Worm (Caenorhabditis elegans) whole organism, L1 larva: ENCODE results near the gene E01G4.6.

ENCODE experiments used
- C16A3.4 ChIP-seq: fragments of 150-350 bp; optimal IDR thresholded peaks from 2 replicates; lab custom pipeline; 2014; ENCODE audit warnings: missing biosample characterization, missing genetic modification characterization
- C34B4.2 ChIP-seq: sonication (generic microtip); optimal IDR thresholded peaks from 2 replicates; lab custom pipeline; 2017; ENCODE audit warnings: mild to moderate bottlenecking, missing genetic modification characterization, missing compliant biosample characterization
- F16B12.6 ChIP-seq: fragments of 150-350 bp; optimal IDR thresholded peaks from 2 replicates; lab custom pipeline; 2014; ENCODE audit warnings: missing biosample characterization, missing genetic modification characterization
- alr-1 ChIP-seq: fragments of 200-800 bp; sonication (Bioruptor generic); optimal IDR thresholded peaks from 2 replicates; lab custom pipeline; 2018; ENCODE audit warnings: borderline replicate concordance, mild to moderate bottlenecking, missing genetic modification characterization, missing compliant biosample characterization
- blmp-1 ChIP-seq: fragments of 150-350 bp; optimal IDR thresholded peaks from 2 replicates; lab custom pipeline; 2014; ENCODE audit warnings: missing biosample characterization, missing genetic modification characterization
- ceh-82 ChIP-seq, 3 experiments: fragments of 150-350 bp in 1 of 3; sonication (generic microtip) in 2 of 3; optimal IDR thresholded peaks; 2 replicates each; lab custom pipeline; 2014 to 2017; ENCODE audit warnings: missing biosample characterization in 3 of 3, missing genetic modification characterization in 3 of 3
- ceh-88 ChIP-seq: fragments of 200-800 bp; sonication (Bioruptor generic); IDR thresholded peaks from 2 replicates; pipeline ENCODE4 v1.3.6; 2022; ENCODE audit warnings: missing genetic modification characterization, missing compliant biosample characterization
- dsc-1 ChIP-seq: sonication (generic microtip); optimal IDR thresholded peaks from 2 replicates; lab custom pipeline; 2016; ENCODE audit warnings: mild to moderate bottlenecking, missing genetic modification characterization, missing compliant biosample characterization
- elt-2 ChIP-seq: sonication (generic microtip); optimal IDR thresholded peaks from 2 replicates; lab custom pipeline; 2016; ENCODE audit warnings: missing genetic modification characterization, mild to moderate bottlenecking, inconsistent platforms, missing compliant biosample characterization, missing genetic modification reagents
- fkh-8 ChIP-seq: sonication (generic microtip); optimal IDR thresholded peaks from 2 replicates; lab custom pipeline; 2016; ENCODE audit warnings: mild to moderate bottlenecking, missing genetic modification characterization, missing compliant biosample characterization
- grh-1 ChIP-seq: fragments of 200-800 bp; sonication (Bioruptor generic); IDR thresholded peaks from 2 replicates; pipeline ENCODE4 v1.3.6; 2022; ENCODE audit warnings: missing genetic modification reagents, missing genetic modification characterization, missing compliant biosample characterization
- isw-1 ChIP-seq: fragments of 200-800 bp; sonication (Bioruptor generic); IDR thresholded peaks from 2 replicates; pipeline ENCODE4 v1.3.6; 2022; ENCODE audit warnings: missing genetic modification characterization, missing compliant biosample characterization
- jun-1 ChIP-seq: fragments of 150-350 bp; optimal IDR thresholded peaks from 2 replicates; lab custom pipeline; 2014; ENCODE audit warnings: missing biosample characterization, missing genetic modification reagents, missing genetic modification characterization
- lin-14 ChIP-seq: fragments of 200-800 bp; sonication (Bioruptor generic); optimal IDR thresholded peaks from 2 replicates; lab custom pipeline; 2018; ENCODE audit warnings: mild to moderate bottlenecking, missing genetic modification characterization, moderate library complexity, missing compliant biosample characterization
- lir-3 ChIP-seq: sonication (generic microtip); optimal IDR thresholded peaks from 2 replicates; lab custom pipeline; 2016; ENCODE audit warnings: mild to moderate bottlenecking, missing genetic modification characterization, moderate library complexity, missing compliant biosample characterization; ENCODE audit not compliant: poor library complexity
- lsy-2 ChIP-seq, 2 experiments: fragments of 150-350 bp; optimal IDR thresholded peaks; 2 replicates each; lab custom pipeline; 2014; ENCODE audit warnings: missing biosample characterization in 2 of 2, missing genetic modification characterization in 2 of 2
- mab-9 ChIP-seq: fragments of 200-800 bp; sonication (Bioruptor generic); IDR thresholded peaks from 2 replicates; pipeline ENCODE4 v1.3.6; 2022; ENCODE audit warnings: missing genetic modification reagents, missing genetic modification characterization, missing compliant biosample characterization
- mdl-1 ChIP-seq, 2 experiments: fragments of 150-350 bp; optimal IDR thresholded peaks; 2 replicates each; lab custom pipeline; 2014 to 2017; ENCODE audit warnings: missing biosample characterization in 2 of 2, missing genetic modification characterization in 2 of 2, inconsistent platforms in 1 of 2
- mep-1 ChIP-seq: fragments of 150-350 bp; optimal IDR thresholded peaks from 2 replicates; lab custom pipeline; 2014; ENCODE audit warnings: missing biosample characterization, missing genetic modification characterization
- nhr-11 ChIP-seq: fragments of 150-350 bp; optimal IDR thresholded peaks from 2 replicates; lab custom pipeline; 2014; ENCODE audit warnings: missing biosample characterization, missing genetic modification characterization
- nhr-19 ChIP-seq: fragments of 200-800 bp; sonication (Bioruptor generic); conservative IDR thresholded peaks from 2 replicates; pipeline ENCODE4 v1.3.6; 2022; ENCODE audit warnings: missing genetic modification characterization, missing compliant biosample characterization
- nhr-20 ChIP-seq: sonication (generic microtip); optimal IDR thresholded peaks from 2 replicates; lab custom pipeline; 2016; ENCODE audit warnings: mild to moderate bottlenecking, missing genetic modification characterization, missing compliant biosample characterization
- nhr-47 ChIP-seq: sonication (generic microtip); optimal IDR thresholded peaks from 2 replicates; lab custom pipeline; 2016; ENCODE audit warnings: mild to moderate bottlenecking, missing genetic modification characterization, moderate library complexity, missing compliant biosample characterization
- nhr-71 ChIP-seq: sonication (generic microtip); optimal IDR thresholded peaks from 2 replicates; lab custom pipeline; 2016; ENCODE audit warnings: mild to moderate bottlenecking, missing genetic modification characterization, moderate library complexity, missing compliant biosample characterization
- nhr-76 ChIP-seq: sonication (generic microtip); optimal IDR thresholded peaks from 2 replicates; lab custom pipeline; 2017; ENCODE audit warnings: missing biosample characterization, missing genetic modification characterization
- nhr-85 ChIP-seq: sonication (generic microtip); peaks from one replicate; lab custom pipeline; 2016; ENCODE audit warnings: missing genetic modification characterization, inconsistent platforms, missing compliant biosample characterization
- pag-3 ChIP-seq: sonication (generic microtip); optimal IDR thresholded peaks from 2 replicates; lab custom pipeline; 2017; ENCODE audit warnings: missing genetic modification characterization, mild to moderate bottlenecking, missing compliant biosample characterization, antibody characterized with exemption, borderline replicate concordance; ENCODE audit not compliant: insufficient read depth
- pqm-1 ChIP-seq: sonication (generic microtip); optimal IDR thresholded peaks from 3 replicates; lab custom pipeline; 2017; ENCODE audit warnings: missing biosample characterization, missing genetic modification characterization
- skn-1 ChIP-seq: fragments of 150-350 bp; optimal IDR thresholded peaks from 2 replicates; lab custom pipeline; 2014; ENCODE audit warnings: missing biosample characterization, missing genetic modification characterization
- sptf-1 ChIP-seq: fragments of 150-350 bp; optimal IDR thresholded peaks from 2 replicates; lab custom pipeline; 2014; ENCODE audit warnings: missing biosample characterization, missing genetic modification characterization
- sup-37 ChIP-seq: fragments of 200-800 bp; sonication (Bioruptor generic); optimal IDR thresholded peaks from 2 replicates; lab custom pipeline; 2018; ENCODE audit warnings: mild to moderate bottlenecking, missing genetic modification characterization, missing compliant biosample characterization
- swsn-7 ChIP-seq: sonication (generic microtip); optimal IDR thresholded peaks from 2 replicates; lab custom pipeline; 2016; ENCODE audit warnings: missing genetic modification characterization, missing compliant biosample characterization
- tbx-2 ChIP-seq: sonication (generic microtip); optimal IDR thresholded peaks from 2 replicates; lab custom pipeline; 2016; ENCODE audit warnings: missing genetic modification characterization, missing compliant biosample characterization
- tlp-1 ChIP-seq: fragments of 150-350 bp; optimal IDR thresholded peaks from 2 replicates; lab custom pipeline; 2014; ENCODE audit warnings: missing biosample characterization, missing genetic modification characterization
- unc-62 ChIP-seq: fragments of 150-350 bp; optimal IDR thresholded peaks from 2 replicates; lab custom pipeline; 2014; ENCODE audit warnings: missing biosample characterization, missing genetic modification reagents, missing genetic modification characterization
- unc-86 ChIP-seq: sonication (generic microtip); optimal IDR thresholded peaks from 2 replicates; lab custom pipeline; 2016; ENCODE audit warnings: missing genetic modification characterization, missing compliant biosample characterization
- xbp-1 ChIP-seq: sonication (generic microtip); optimal IDR thresholded peaks from 2 replicates; lab custom pipeline; 2016; ENCODE audit warnings: missing genetic modification characterization, missing compliant biosample characterization
- ztf-4 ChIP-seq: fragments of 150-350 bp; optimal IDR thresholded peaks from 2 replicates; lab custom pipeline; 2014; ENCODE audit warnings: missing biosample characterization, missing genetic modification characterization

E01G4.6 gene

ce11 chrII:13461604-13462375, 20.4 kb upstream of the E01G4.6 start (continued):
- TF ChIP-seq isw-1 (GFP tag; lab: Robert Waterston, UW) (no peak), nhr-11 (tag; lab: Kevin White, UChicago) (peak; percentile 24), tbx-2 (tag; lab: Kevin White, UChicago) (peak; percentile 81), nhr-71 (tag; lab: Kevin White, UChicago) (peak; percentile 92), C16A3.4 (tag; lab: Kevin White, UChicago) (peak; percentile 57), ceh-82 (tag; optimal IDR thresholded peaks at IDR 0.05; lab: Kevin White, UChicago) (peak in 2 of 3 experiments; percentile 24 to 38), mep-1 (tag; lab: Kevin White, UChicago) (peak; percentile 71), nhr-47 (tag; lab: Kevin White, UChicago) (peak; percentile 71), jun-1 (tag; lab: Kevin White, UChicago) (peak; percentile 62), unc-62 (GFP tag; lab: Kevin White, UChicago) (no peak), lir-3 (tag; lab: Kevin White, UChicago) (no peak), xbp-1 (peak; percentile 48), C34B4.2 (no peak), pag-3 (tag; lab: Kevin White, UChicago) (no peak), nhr-85 (tag; lab: Kevin White, UChicago) (peak; percentile 95), unc-86 (tag; lab: Kevin White, UChicago) (no peak), lin-14 (GFP tag; lab: Kevin White, UChicago) (peak; percentile 95), swsn-7 (tag; lab: Kevin White, UChicago) (peak; percentile 62), nhr-19 (GFP tag; lab: Robert Waterston, UW) (peak; percentile 99), mab-9 (GFP tag; lab: Robert Waterston, UW) (no peak), grh-1 (GFP tag; lab: Robert Waterston, UW) (0 out of 2 replicates have a peak, but pooled peaks have one; percentile 9), ztf-4 (tag; lab: Kevin White, UChicago) (peak; percentile 76), sptf-1 (no peak), dsc-1 (tag; lab: Kevin White, UChicago) (peak; percentile 14), skn-1 (peak; percentile 60), mdl-1 (tag; optimal IDR thresholded peaks at IDR 0.05; lab: Kevin White, UChicago) (peak in 1 of 2 experiments; percentile 92), F16B12.6 (tag; lab: Kevin White, UChicago) (peak; percentile 15), alr-1 (tag; lab: Kevin White, UChicago) (no peak), pqm-1 (peak; percentile 51), nhr-20 (tag; lab: Kevin White, UChicago) (peak; percentile 91), sup-37 (GFP tag; lab: Kevin White, UChicago) (peak; percentile 38), tlp-1 (tag; lab: Kevin White, UChicago) (no peak), ceh-88 (GFP tag; lab: Robert Waterston, UW) (peak; percentile 59; the same call in 1 of the 2 replicates)

ce11 chrII:13465381-13465838, 16.8 kb upstream of the E01G4.6 start:
- TF ChIP-seq nhr-85 (tag; lab: Kevin White, UChicago) = peak; percentile 88
- no peak for TF ChIP-seq nhr-76 (tag; lab: Kevin White, UChicago)
- TF ChIP-seq elt-2 (tag; lab: Kevin White, UChicago) = peak; percentile 73
- peak; percentile 26 for TF ChIP-seq blmp-1 (tag; lab: Kevin White, UChicago)
- TF ChIP-seq mep-1 (tag; lab: Kevin White, UChicago) = peak; percentile 60
- TF ChIP-seq lin-14 (GFP tag; lab: Kevin White, UChicago) = peak; percentile 54
- peak in 1 of 2 experiments; percentile 4 for TF ChIP-seq mdl-1 (tag; optimal IDR thresholded peaks at IDR 0.05; lab: Kevin White, UChicago)
- TF ChIP-seq lsy-2 (tag; optimal IDR thresholded peaks at IDR 0.05; lab: Kevin White, UChicago) = peak in 1 of 2 experiments; percentile 0
- TF ChIP-seq fkh-8 = no peak
